Fruit fly (Drosophila melanogaster): ENCODE data around the gene JhI-21.

JhI-21 gene

dm6 chr2L:12007331-12007791 is 48.5 kb downstream of the JhI-21 start (continued):
- TF ChIP-seq klu (GFP tag; IDR thresholded peaks at IDR 0.05) = no peak
- TF ChIP-seq rib (GFP tag; IDR thresholded peaks at IDR 0.05) = no peak
- TF ChIP-seq CG10274 (GFP tag; optimal IDR thresholded peaks at IDR 0.05) = peak; percentile 13
- TF ChIP-seq CG3163 (GFP tag; optimal IDR thresholded peaks at IDR 0.05) = peak; percentile 40
- TF ChIP-seq CG7987 (GFP tag; optimal IDR thresholded peaks at IDR 0.05) = peak; percentile 84
- no peak for TF ChIP-seq Dfd (GFP tag; optimal IDR thresholded peaks at IDR 0.05)
- TF ChIP-seq CG1832 (GFP tag; optimal IDR thresholded peaks at IDR 0.05) = peak; percentile 99
- TF ChIP-seq ab (GFP tag; optimal IDR thresholded peaks at IDR 0.05) = no peak
- no peak for TF ChIP-seq dan (GFP tag; IDR thresholded peaks at IDR 0.05)
- peak; percentile 45 for TF ChIP-seq CHES-1-like (GFP tag; optimal IDR thresholded peaks at IDR 0.05)
- no peak for TF ChIP-seq sens-2 (GFP tag; IDR thresholded peaks at IDR 0.05)
- TF ChIP-seq dimm (GFP tag; IDR thresholded peaks at IDR 0.05) = no peak
- TF ChIP-seq gfzf (GFP tag; optimal IDR thresholded peaks at IDR 0.05) = no peak
- TF ChIP-seq Hey (tag; optimal IDR thresholded peaks at IDR 0.05) = peak; percentile 75
- TF ChIP-seq Fer3 (tag; optimal IDR thresholded peaks at IDR 0.05) = peak; percentile 24
- TF ChIP-seq Mad (GFP tag; optimal IDR thresholded peaks at IDR 0.05) = peak; percentile 65
- no peak for TF ChIP-seq esg (GFP tag; conservative IDR thresholded peaks at IDR 0.05)
- peak; percentile 41 for TF ChIP-seq CG13775 (GFP tag; optimal IDR thresholded peaks at IDR 0.05)
- TF ChIP-seq CG32532 (GFP tag; IDR thresholded peaks at IDR 0.05) = no peak
- no peak for TF ChIP-seq Spps (tag; optimal IDR thresholded peaks at IDR 0.05)
- peak; percentile 79 for TF ChIP-seq CTCF (GFP tag; optimal IDR thresholded peaks at IDR 0.05)
- peak; percentile 21 for TF ChIP-seq dmrt11E (tag; optimal IDR thresholded peaks at IDR 0.05)
- TF ChIP-seq sna (GFP tag; IDR thresholded peaks at IDR 0.05; ENCODE audit: partially characterized antibody) = no peak
- peak; percentile 69 for TF ChIP-seq cg (GFP tag; optimal IDR thresholded peaks at IDR 0.05)
- no peak for TF ChIP-seq CG9817 (tag; optimal IDR thresholded peaks at IDR 0.05)
- TF ChIP-seq Sox100B (GFP tag; optimal IDR thresholded peaks at IDR 0.05) = peak; percentile 35
- TF ChIP-seq Dref (GFP tag; IDR thresholded peaks at IDR 0.05) = no peak
- TF ChIP-seq run (tag; optimal IDR thresholded peaks at IDR 0.05) = peak; percentile 89
- TF ChIP-seq CG17361 (GFP tag; IDR thresholded peaks at IDR 0.05) = no peak
- no peak for TF ChIP-seq Atf3 (GFP tag; optimal IDR thresholded peaks at IDR 0.05)
- TF ChIP-seq pita (GFP tag; optimal IDR thresholded peaks at IDR 0.05) = no peak
- no peak for TF ChIP-seq CG18011 (GFP tag; optimal IDR thresholded peaks at IDR 0.05)
- peak; percentile 50 for TF ChIP-seq Jarid2 (GFP tag; optimal IDR thresholded peaks at IDR 0.05)
- no peak for TF ChIP-seq CG12299 (tag; optimal IDR thresholded peaks at IDR 0.05)
- TF ChIP-seq en (GFP tag; optimal IDR thresholded peaks at IDR 0.05) = peak; percentile 10
- TF ChIP-seq Antp (GFP tag; optimal IDR thresholded peaks at IDR 0.05) = peak; percentile 5
- TF ChIP-seq CG32767 (GFP tag; IDR thresholded peaks at IDR 0.05) = no peak
- peak; percentile 96 for TF ChIP-seq Med (GFP tag)
- TF ChIP-seq wek (GFP tag; optimal IDR thresholded peaks at IDR 0.05) = peak; percentile 58
- TF ChIP-seq Xbp1 (GFP tag; optimal IDR thresholded peaks at IDR 0.05) = peak; percentile 33
- TF ChIP-seq sd (tag; optimal IDR thresholded peaks at IDR 0.05) = peak; percentile 100
- no peak for TF ChIP-seq D19B (GFP tag; optimal IDR thresholded peaks at IDR 0.05)
- TF ChIP-seq Eip74EF (GFP tag; optimal IDR thresholded peaks at IDR 0.05) = peak in 1 of 2 experiments; percentile 89
- peak; percentile 81 for TF ChIP-seq ac (GFP tag; optimal IDR thresholded peaks at IDR 0.05)
- peak; percentile 84 for TF ChIP-seq nau (GFP tag; optimal IDR thresholded peaks at IDR 0.05)
- TF ChIP-seq CG7928 (GFP tag; optimal IDR thresholded peaks at IDR 0.05) = peak; percentile 36
- TF ChIP-seq slou (GFP tag; optimal IDR thresholded peaks at IDR 0.05) = no peak
- TF ChIP-seq Nf-YA (GFP tag; IDR thresholded peaks at IDR 0.05) = no peak
- TF ChIP-seq CG7271 (tag; optimal IDR thresholded peaks at IDR 0.05) = no peak
- peak; percentile 24 for TF ChIP-seq CG1647 (GFP tag; optimal IDR thresholded peaks at IDR 0.05)
- TF ChIP-seq CG12769 (tag; optimal IDR thresholded peaks at IDR 0.05) = peak; percentile 99
